Worm (Caenorhabditis elegans) whole organism, mixed stage, embryonic: Measurements from ENCODE around the gene B0198.2.

Experiments used
- bed-3 ChIP-seq: fragments of 200-800 bp; sonication (Bioruptor generic); optimal IDR thresholded peaks from 3 replicates; lab custom pipeline; 2018; ENCODE audit warnings: mild to moderate bottlenecking, missing genetic modification characterization, moderate library complexity, missing compliant biosample characterization
- ces-1 ChIP-seq: fragments of 150-350 bp; optimal IDR thresholded peaks from 2 replicates; lab custom pipeline; 2014; ENCODE audit warnings: missing biosample characterization, missing genetic modification reagents, missing genetic modification characterization
- lsy-2 ChIP-seq: fragments of 150-350 bp; optimal IDR thresholded peaks from 2 replicates; lab custom pipeline; 2014; ENCODE audit warnings: missing biosample characterization, missing genetic modification characterization
- mep-1 ChIP-seq: fragments of 150-350 bp; optimal IDR thresholded peaks from 2 replicates; lab custom pipeline; 2017; ENCODE audit warnings: missing biosample characterization, missing genetic modification reagents, missing genetic modification characterization, inconsistent platforms
- nhr-12 ChIP-seq: fragments of 150-350 bp; optimal IDR thresholded peaks from 2 replicates; lab custom pipeline; 2014; ENCODE audit warnings: missing biosample characterization, missing genetic modification characterization
- nhr-76 ChIP-seq: sonication (generic microtip); optimal IDR thresholded peaks from 2 replicates; lab custom pipeline; 2017; ENCODE audit warnings: missing biosample characterization, missing genetic modification characterization
- unc-62 ChIP-seq: fragments of 150-350 bp; optimal IDR thresholded peaks from 2 replicates; lab custom pipeline; 2014; ENCODE audit warnings: missing biosample characterization, missing genetic modification reagents, missing genetic modification characterization

DNA sequence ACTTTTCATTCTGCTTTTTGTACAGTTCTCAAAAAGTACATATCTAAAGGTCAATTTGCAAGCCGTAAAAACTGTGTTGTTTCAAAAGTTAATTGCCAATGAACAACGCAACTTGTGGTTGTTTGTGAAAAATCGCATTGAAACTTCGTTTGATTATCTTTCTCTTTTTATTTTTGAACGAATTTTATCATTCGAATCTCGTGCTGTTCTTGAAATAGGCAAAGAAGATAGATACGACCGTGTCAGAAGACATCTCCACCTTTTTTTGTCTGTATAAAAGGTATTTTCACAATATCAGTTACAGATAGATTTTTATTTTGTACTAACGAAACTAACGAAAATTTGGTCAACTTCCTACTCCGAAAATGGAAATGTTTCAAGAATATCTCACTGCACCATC lies 31.1 kb upstream of the B0198.2 start, which contains the start of gene C49F5.7:
- TF ChIP-seq unc-62 (GFP tag; lab: Kevin White, UChicago) (no peak), mep-1 (no peak), nhr-12 (tag; lab: Kevin White, UChicago) (no peak), nhr-76 (no peak), lsy-2 (tag; lab: Kevin White, UChicago) (no peak), ces-1 (GFP tag; lab: Kevin White, UChicago) (no peak), bed-3 (no peak)
